Worm (Caenorhabditis elegans) whole organism, L2 larva: ENCODE measurements around the gene F11G11.5.
A peak's percentile ranks its signal among the peaks of the same experiment; 100 is the strongest.

Experiments
- C34F6.9 ChIP-seq: fragments of 150-350 bp; optimal IDR thresholded peaks from 2 replicates; lab custom pipeline; 2014; ENCODE audit warnings: missing biosample characterization, missing genetic modification characterization
- F13H6.1 ChIP-seq: sonication (generic microtip); optimal IDR thresholded peaks from 2 replicates; lab custom pipeline; 2016; ENCODE audit warnings: missing genetic modification characterization, missing compliant biosample characterization
- Y55F3AM.14 ChIP-seq: fragments of 200-800 bp; sonication (Bioruptor generic); optimal IDR thresholded peaks from 2 replicates; lab custom pipeline; 2018; ENCODE audit warnings: mild to moderate bottlenecking, missing genetic modification characterization, missing compliant biosample characterization
- ZK546.5 ChIP-seq: sonication (generic microtip); optimal IDR thresholded peaks from 2 replicates; lab custom pipeline; 2017; ENCODE audit warnings: missing biosample characterization, missing genetic modification characterization
- alr-1 ChIP-seq: fragments of 150-350 bp; optimal IDR thresholded peaks from 2 replicates; lab custom pipeline; 2014; ENCODE audit warnings: missing biosample characterization, missing genetic modification characterization
- aly-2 ChIP-seq: fragments of 150-350 bp; optimal IDR thresholded peaks from 2 replicates; lab custom pipeline; 2014; ENCODE audit warnings: missing biosample characterization, missing genetic modification characterization
- ama-1 ChIP-seq: fragments of 150-350 bp; optimal IDR thresholded peaks from 2 replicates; lab custom pipeline; 2018; ENCODE audit warnings: inconsistent platforms
- blmp-1 ChIP-seq: sonication (generic microtip); optimal IDR thresholded peaks from 2 replicates; lab custom pipeline; 2017; ENCODE audit warnings: missing genetic modification characterization, mild to moderate bottlenecking, missing compliant biosample characterization, antibody characterized with exemption, moderate library complexity; ENCODE audit not compliant: insufficient read depth
- ceh-16 ChIP-seq: fragments of 150-350 bp; optimal IDR thresholded peaks from 2 replicates; lab custom pipeline; 2014; ENCODE audit warnings: missing biosample characterization, missing genetic modification characterization
- ceh-82 ChIP-seq: fragments of 150-350 bp; optimal IDR thresholded peaks from 2 replicates; lab custom pipeline; 2014; ENCODE audit warnings: missing biosample characterization, missing genetic modification characterization
- crh-2 ChIP-seq: sonication (generic microtip); optimal IDR thresholded peaks from 2 replicates; lab custom pipeline; 2017; ENCODE audit warnings: missing biosample characterization, missing genetic modification characterization
- dmd-4 ChIP-seq: sonication (generic microtip); optimal IDR thresholded peaks from 2 replicates; lab custom pipeline; 2017; ENCODE audit warnings: missing biosample characterization, missing genetic modification characterization
- egl-27 ChIP-seq: sonication (generic microtip); optimal IDR thresholded peaks from 3 replicates; lab custom pipeline; 2017; ENCODE audit warnings: missing biosample characterization, missing genetic modification reagents, missing genetic modification characterization
- elt-1 ChIP-seq: fragments of 150-350 bp; optimal IDR thresholded peaks from 2 replicates; lab custom pipeline; 2014; ENCODE audit warnings: missing biosample characterization, missing genetic modification characterization
- elt-3 ChIP-seq: sonication (generic microtip); optimal IDR thresholded peaks from 2 replicates; lab custom pipeline; 2017; ENCODE audit warnings: missing biosample characterization, missing genetic modification characterization
- fos-1 ChIP-seq: fragments of 150-350 bp; optimal IDR thresholded peaks from 2 replicates; lab custom pipeline; 2014; ENCODE audit warnings: missing biosample characterization, missing genetic modification characterization
- gmeb-1 ChIP-seq: fragments of 150-350 bp; optimal IDR thresholded peaks from 2 replicates; lab custom pipeline; 2014; ENCODE audit warnings: missing biosample characterization, missing genetic modification characterization
- lin-11 ChIP-seq: fragments of 150-350 bp; sonication (generic microtip); optimal IDR thresholded peaks from 2 replicates; lab custom pipeline; 2014; ENCODE audit warnings: missing biosample characterization, missing genetic modification characterization, inconsistent platforms, mixed read lengths
- lin-13 ChIP-seq: fragments of 150-350 bp; optimal IDR thresholded peaks from 2 replicates; lab custom pipeline; 2014; ENCODE audit warnings: missing biosample characterization, missing genetic modification reagents, missing genetic modification characterization
- lin-39 ChIP-seq: fragments of 150-350 bp; optimal IDR thresholded peaks from 2 replicates; lab custom pipeline; 2014; ENCODE audit warnings: missing biosample characterization, missing genetic modification reagents, missing genetic modification characterization
- lsy-2 ChIP-seq, 2 experiments: fragments of 150-350 bp in 1 of 2; sonication (generic microtip) in 1 of 2; optimal IDR thresholded peaks; 2 replicates each; lab custom pipeline; 2014 to 2017; ENCODE audit warnings: missing biosample characterization in 2 of 2, missing genetic modification characterization in 2 of 2
- mab-5 ChIP-seq: fragments of 150-350 bp; optimal IDR thresholded peaks from 2 replicates; lab custom pipeline; 2014; ENCODE audit warnings: missing biosample characterization, missing genetic modification characterization
- mbf-1 ChIP-seq: sonication (generic microtip); optimal IDR thresholded peaks from 2 replicates; lab custom pipeline; 2017; ENCODE audit warnings: missing biosample characterization, missing genetic modification characterization
- nhr-10 ChIP-seq: sonication (generic microtip); optimal IDR thresholded peaks from 2 replicates; lab custom pipeline; 2017; ENCODE audit warnings: missing biosample characterization, missing genetic modification characterization
- nhr-11 ChIP-seq: fragments of 150-350 bp; optimal IDR thresholded peaks from 2 replicates; lab custom pipeline; 2014; ENCODE audit warnings: missing biosample characterization, missing genetic modification characterization
- nhr-12 ChIP-seq: fragments of 150-350 bp; optimal IDR thresholded peaks from 2 replicates; lab custom pipeline; 2014; ENCODE audit warnings: missing biosample characterization, missing genetic modification characterization
- nhr-129 ChIP-seq: fragments of 150-350 bp; optimal IDR thresholded peaks from 2 replicates; lab custom pipeline; 2014; ENCODE audit warnings: missing biosample characterization, missing genetic modification characterization
- nhr-23 ChIP-seq: fragments of 150-350 bp; optimal IDR thresholded peaks from 2 replicates; lab custom pipeline; 2014; ENCODE audit warnings: missing biosample characterization, missing genetic modification reagents, missing genetic modification characterization
- nhr-237 ChIP-seq: fragments of 150-350 bp; optimal IDR thresholded peaks from 2 replicates; lab custom pipeline; 2014; ENCODE audit warnings: missing biosample characterization, missing genetic modification characterization
- nhr-25 ChIP-seq: fragments of 150-350 bp; sonication (generic microtip); optimal IDR thresholded peaks from 3 replicates; lab custom pipeline; 2014; ENCODE audit warnings: missing biosample characterization, missing genetic modification characterization
- peb-1 ChIP-seq: fragments of 150-350 bp; optimal IDR thresholded peaks from 2 replicates; lab custom pipeline; 2014; ENCODE audit warnings: missing biosample characterization, missing genetic modification characterization
- sem-4 ChIP-seq: fragments of 150-350 bp; optimal IDR thresholded peaks from 2 replicates; lab custom pipeline; 2014; ENCODE audit warnings: missing biosample characterization, missing genetic modification reagents, missing genetic modification characterization
- skn-1 ChIP-seq: sonication (generic microtip); optimal IDR thresholded peaks from 2 replicates; lab custom pipeline; 2017; ENCODE audit warnings: missing biosample characterization, missing genetic modification characterization
- sma-3 ChIP-seq: sonication (generic microtip); optimal IDR thresholded peaks from 2 replicates; lab custom pipeline; 2016; ENCODE audit warnings: missing genetic modification reagents, missing genetic modification characterization, missing compliant biosample characterization
- sma-9 ChIP-seq, 2 experiments: fragments of 150-350 bp in 1 of 2; sonication (generic microtip) in 1 of 2; optimal IDR thresholded peaks; 2 replicates each; lab custom pipeline; 2014 to 2016; ENCODE audit warnings: missing genetic modification characterization in 2 of 2, mild to moderate bottlenecking in 1 of 2, missing biosample characterization in 1 of 2, missing compliant biosample characterization in 1 of 2, missing genetic modification reagents in 1 of 2, moderate library complexity in 1 of 2
- unc-55 ChIP-seq: fragments of 150-350 bp; sonication (generic microtip); optimal IDR thresholded peaks from 3 replicates; lab custom pipeline; 2014; ENCODE audit warnings: missing biosample characterization, missing genetic modification reagents, missing genetic modification characterization
- unc-62 ChIP-seq: fragments of 150-350 bp; optimal IDR thresholded peaks from 2 replicates; lab custom pipeline; 2014; ENCODE audit warnings: missing biosample characterization, missing genetic modification reagents, missing genetic modification characterization
- zag-1 ChIP-seq: fragments of 150-350 bp; optimal IDR thresholded peaks from 2 replicates; lab custom pipeline; 2014; ENCODE audit warnings: missing biosample characterization, missing genetic modification characterization
- ztf-11 ChIP-seq: sonication (generic microtip); optimal IDR thresholded peaks from 2 replicates; lab custom pipeline; 2017; ENCODE audit warnings: missing biosample characterization, missing genetic modification characterization
- ztf-4 ChIP-seq: fragments of 150-350 bp; optimal IDR thresholded peaks from 2 replicates; lab custom pipeline; 2014; ENCODE audit warnings: missing biosample characterization, missing genetic modification characterization

Gene F11G11.5

ce11 chrII:4882498-4882897 is 24.8 kb downstream of the F11G11.5 start:
- TF ChIP-seq nhr-11 (tag; lab: Kevin White, UChicago) = no peak
- no peak for TF ChIP-seq Y55F3AM.14
- peak; percentile 1 for TF ChIP-seq crh-2
- TF ChIP-seq nhr-237 = no peak
- TF ChIP-seq nhr-25 (tag; lab: Kevin White, UChicago) = peak; percentile 38
- TF ChIP-seq, all 48 proteins: peak for 2

- no peak for TF ChIP-seq nhr-12 (tag; lab: Kevin White, UChicago)
- peak; percentile 56 for TF ChIP-seq skn-1 (tag; lab: Kevin White, UChicago)
Observed at ce11 chrII:4883412-4883811, 25.7 kb downstream of the F11G11.5 start, which contains the start of gene gst-8. gst-8 (plus strand) TSS chrII:4883712.

ce11 chrII:4884403-4884802 is 26.7 kb downstream of the F11G11.5 start:
- no peak for TF ChIP-seq alr-1

ce11 chrII:4885976-4886375 is 28.3 kb downstream of the F11G11.5 start, which contains the start of gene R05F9.7:
R05F9.7 (plus strand) TSS chrII:4886276.
- TF ChIP-seq crh-2 = no peak
- TF ChIP-seq ceh-82 = no peak
- TF ChIP-seq lin-13 (GFP tag; lab: Kevin White, UChicago) = no peak
- no peak for TF ChIP-seq Y55F3AM.14
- no peak for TF ChIP-seq aly-2 (tag; lab: Kevin White, UChicago)
- TF ChIP-seq mbf-1 (tag; lab: Kevin White, UChicago) = no peak
- TF ChIP-seq gmeb-1 (tag; lab: Kevin White, UChicago) = no peak
- no peak for TF ChIP-seq mab-5 (tag; lab: Kevin White, UChicago)
- TF ChIP-seq elt-3 (tag; lab: Kevin White, UChicago) = no peak
- no peak for TF ChIP-seq elt-1
- no peak for TF ChIP-seq ztf-4 (tag; lab: Kevin White, UChicago)
- TF ChIP-seq nhr-25 (tag; lab: Kevin White, UChicago) = no peak
- no peak for TF ChIP-seq sma-3
- TF ChIP-seq zag-1 (tag; lab: Kevin White, UChicago) = no peak
- TF ChIP-seq nhr-23 = no peak
- no peak for TF ChIP-seq egl-27
- no peak for TF ChIP-seq ztf-11 (tag; lab: Kevin White, UChicago)
- TF ChIP-seq alr-1 = no peak
- TF ChIP-seq sem-4 (tag; lab: Kevin White, UChicago) = no peak

ce11 chrII:4888527-4889487 is 31.1 kb downstream of the F11G11.5 start, which contains the start of gene pgm-1:
pgm-1 (plus strand) TSS chrII:4889437.
- TF ChIP-seq gmeb-1 (tag; lab: Kevin White, UChicago) (no peak), ceh-16 (tag; lab: Kevin White, UChicago) (no peak), Y55F3AM.14 (no peak), unc-62 (GFP tag; lab: Kevin White, UChicago) (no peak), aly-2 (tag; lab: Kevin White, UChicago) (no peak), unc-55 (GFP tag; lab: Kevin White, UChicago) (peak; percentile 9), C34F6.9 (peak; percentile 70), dmd-4 (no peak), sma-3 (no peak), ceh-82 (no peak), lin-13 (GFP tag; lab: Kevin White, UChicago) (no peak), F13H6.1 (tag; lab: Kevin White, UChicago) (peak; percentile 52), peb-1 (tag; lab: Kevin White, UChicago) (no peak), ama-1 (lab: Kevin White, UChicago) (peak; percentile 50), nhr-237 (no peak), sem-4 (tag; lab: Kevin White, UChicago) (no peak), blmp-1 (tag; lab: Kevin White, UChicago) (no peak), nhr-129 (tag; lab: Kevin White, UChicago) (peak; percentile 33), lsy-2 (tag; optimal IDR thresholded peaks at IDR 0.05; lab: Kevin White, UChicago) (peak in 1 of 2 experiments; percentile 23), ZK546.5 (tag; lab: Kevin White, UChicago) (no peak), ztf-4 (tag; lab: Kevin White, UChicago) (no peak), elt-1 (no peak), lin-39 (tag; lab: Kevin White, UChicago) (no peak), crh-2 (peak; percentile 53), nhr-11 (tag; lab: Kevin White, UChicago) (no peak), sma-9 (GFP tag; optimal IDR thresholded peaks at IDR 0.05; lab: Kevin White, UChicago) (peak; percentile 45), sma-9 (tag; optimal IDR thresholded peaks at IDR 0.05; lab: Kevin White, UChicago) (no peak), nhr-25 (tag; lab: Kevin White, UChicago) (no peak), nhr-10 (tag; lab: Kevin White, UChicago) (no peak), elt-3 (tag; lab: Kevin White, UChicago) (no peak), fos-1 (tag; lab: Kevin White, UChicago) (peak; percentile 15), lin-11 (tag; lab: Kevin White, UChicago) (no peak), nhr-12 (tag; lab: Kevin White, UChicago) (no peak)
